Worm (Caenorhabditis elegans) whole organism, L4/young adult: Measurements from ENCODE around the gene F53A2.1.

Source experiments
- dao-5 ChIP-seq: sonication (generic microtip); optimal IDR thresholded peaks from 2 replicates; lab custom pipeline; 2016; ENCODE audit warnings: missing genotype, missing genetic modification characterization, moderate library complexity, missing compliant biosample characterization
- him-1 ChIP-seq: sonication (generic microtip); optimal IDR thresholded peaks from 2 replicates; lab custom pipeline; 2016; ENCODE audit warnings: missing genotype, missing genetic modification reagents, missing genetic modification characterization, missing compliant biosample characterization

- no peak for TF ChIP-seq him-1 (tag; lab: Kevin White, UChicago)
- TF ChIP-seq dao-5: no peak
These were observed 10.0 kb downstream of the F53A2.1 start for ce11 chrIII:13314636-13315035.
